Worm (Caenorhabditis elegans) whole organism, mixed stage, embryonic: ENCODE measurements around the gene T03D8.6.
A peak's percentile ranks its signal among the peaks of the same experiment; 100 is the strongest.

Experiments
- M03D4.4 ChIP-seq: sonication (generic microtip); optimal IDR thresholded peaks from 2 replicates; lab custom pipeline; 2017; ENCODE audit warnings: mild to moderate bottlenecking, missing genetic modification characterization, missing compliant biosample characterization
- bed-3 ChIP-seq: fragments of 200-800 bp; sonication (Bioruptor generic); optimal IDR thresholded peaks from 3 replicates; lab custom pipeline; 2018; ENCODE audit warnings: mild to moderate bottlenecking, missing genetic modification characterization, moderate library complexity, missing compliant biosample characterization
- blmp-1 ChIP-seq: fragments of 150-350 bp; optimal IDR thresholded peaks from 2 replicates; lab custom pipeline; 2014; ENCODE audit warnings: missing biosample characterization, missing genetic modification characterization
- ces-1 ChIP-seq: fragments of 150-350 bp; optimal IDR thresholded peaks from 2 replicates; lab custom pipeline; 2014; ENCODE audit warnings: missing biosample characterization, missing genetic modification reagents, missing genetic modification characterization
- cnd-1 ChIP-seq: fragments of 200-800 bp; sonication (Bioruptor generic); optimal IDR thresholded peaks from 2 replicates; lab custom pipeline; 2018; ENCODE audit warnings: mild to moderate bottlenecking, missing genetic modification characterization, missing compliant biosample characterization
- elt-1 ChIP-seq: sonication (generic microtip); optimal IDR thresholded peaks from 2 replicates; lab custom pipeline; 2017; ENCODE audit warnings: missing genetic modification characterization, mild to moderate bottlenecking, missing compliant biosample characterization, antibody characterized with exemption, moderate library complexity, borderline replicate concordance; ENCODE audit not compliant: insufficient read depth
- elt-3 ChIP-seq: fragments of 150-350 bp; optimal IDR thresholded peaks from 2 replicates; lab custom pipeline; 2014; ENCODE audit warnings: missing biosample characterization, missing genetic modification characterization
- flh-1 ChIP-seq: fragments of 200-800 bp; sonication (Bioruptor generic); optimal IDR thresholded peaks from 2 replicates; lab custom pipeline; 2018; ENCODE audit warnings: mild to moderate bottlenecking, missing genetic modification characterization, moderate library complexity, missing compliant biosample characterization
- ham-2 ChIP-seq: fragments of 200-800 bp; sonication (Bioruptor generic); optimal IDR thresholded peaks from 2 replicates; lab custom pipeline; 2018; ENCODE audit warnings: mild to moderate bottlenecking, missing genetic modification characterization, missing compliant biosample characterization
- lin-13 ChIP-seq: fragments of 150-350 bp; optimal IDR thresholded peaks from 2 replicates; lab custom pipeline; 2014; ENCODE audit warnings: missing biosample characterization, missing genetic modification characterization
- lin-32 ChIP-seq: fragments of 200-800 bp; sonication (Bioruptor generic); optimal IDR thresholded peaks from 2 replicates; lab custom pipeline; 2018; ENCODE audit warnings: mild to moderate bottlenecking, missing genetic modification characterization, missing compliant biosample characterization
- lsy-2 ChIP-seq: fragments of 150-350 bp; optimal IDR thresholded peaks from 2 replicates; lab custom pipeline; 2014; ENCODE audit warnings: missing biosample characterization, missing genetic modification characterization
- mab-5 ChIP-seq: fragments of 150-350 bp; optimal IDR thresholded peaks from 2 replicates; lab custom pipeline; 2014; ENCODE audit warnings: missing biosample characterization, missing genetic modification characterization
- mep-1 ChIP-seq: fragments of 150-350 bp; optimal IDR thresholded peaks from 2 replicates; lab custom pipeline; 2017; ENCODE audit warnings: missing biosample characterization, missing genetic modification reagents, missing genetic modification characterization, inconsistent platforms
- mls-2 ChIP-seq: sonication (generic microtip); optimal IDR thresholded peaks from 2 replicates; lab custom pipeline; 2016; ENCODE audit warnings: mild to moderate bottlenecking, missing genetic modification characterization, moderate library complexity, missing compliant biosample characterization
- nhr-2 ChIP-seq: fragments of 150-350 bp; optimal IDR thresholded peaks from 2 replicates; lab custom pipeline; 2014; ENCODE audit warnings: missing biosample characterization, missing genetic modification characterization
- nhr-237 ChIP-seq: fragments of 150-350 bp; optimal IDR thresholded peaks from 2 replicates; lab custom pipeline; 2014; ENCODE audit warnings: missing biosample characterization, missing genetic modification characterization
- nhr-28 ChIP-seq: fragments of 150-350 bp; optimal IDR thresholded peaks from 2 replicates; lab custom pipeline; 2014; ENCODE audit warnings: missing biosample characterization, missing genetic modification characterization
- nhr-76 ChIP-seq: sonication (generic microtip); optimal IDR thresholded peaks from 2 replicates; lab custom pipeline; 2017; ENCODE audit warnings: missing biosample characterization, missing genetic modification characterization
- pha-4 ChIP-seq: fragments of 150-350 bp; optimal IDR thresholded peaks from 2 replicates; lab custom pipeline; 2018; ENCODE audit warnings: missing biosample characterization, missing genetic modification reagents, missing genetic modification characterization
- sem-2 ChIP-seq: fragments of 200-800 bp; sonication (Bioruptor generic); optimal IDR thresholded peaks from 2 replicates; lab custom pipeline; 2018; ENCODE audit warnings: mild to moderate bottlenecking, missing genetic modification characterization, missing compliant biosample characterization
- snpc-4 ChIP-seq: fragments of 150-350 bp; optimal IDR thresholded peaks from 2 replicates; lab custom pipeline; 2014; ENCODE audit warnings: missing biosample characterization, missing genetic modification characterization
- sptf-1 ChIP-seq: sonication (generic microtip); optimal IDR thresholded peaks from 2 replicates; lab custom pipeline; 2017; ENCODE audit warnings: mild to moderate bottlenecking, missing genetic modification characterization, moderate library complexity, missing compliant biosample characterization
- unc-120 ChIP-seq: sonication (generic microtip); optimal IDR thresholded peaks from 2 replicates; lab custom pipeline; 2017; ENCODE audit warnings: missing genetic modification characterization, missing compliant biosample characterization; ENCODE audit not compliant: poor library complexity, severe bottlenecking
- unc-39 ChIP-seq: fragments of 150-350 bp; optimal IDR thresholded peaks from 2 replicates; lab custom pipeline; 2014; ENCODE audit warnings: missing biosample characterization, missing genetic modification characterization
- unc-62 ChIP-seq: fragments of 150-350 bp; optimal IDR thresholded peaks from 2 replicates; lab custom pipeline; 2014; ENCODE audit warnings: missing biosample characterization, missing genetic modification reagents, missing genetic modification characterization
- zip-8 ChIP-seq: fragments of 150-350 bp; optimal IDR thresholded peaks from 2 replicates; lab custom pipeline; 2014; ENCODE audit warnings: missing biosample characterization, missing genetic modification characterization
- ztf-11 ChIP-seq: fragments of 150-350 bp; optimal IDR thresholded peaks from 2 replicates; lab custom pipeline; 2014; ENCODE audit warnings: missing biosample characterization, missing genetic modification characterization

T03D8.6 gene

ce11 chrV:20785050-20785847 lies 34.9 kb downstream of the T03D8.6 start:
- TF ChIP-seq sem-2 (GFP tag; lab: Kevin White, UChicago) (no peak), M03D4.4 (tag; lab: Kevin White, UChicago) (no peak), bed-3 (GFP tag; lab: Kevin White, UChicago) (no peak), nhr-237 (tag; lab: Kevin White, UChicago) (no peak), lin-13 (tag; lab: Kevin White, UChicago) (no peak), sptf-1 (tag; lab: Kevin White, UChicago) (no peak), snpc-4 (tag; lab: Kevin White, UChicago) (no peak), unc-120 (no peak), nhr-2 (tag; lab: Kevin White, UChicago) (no peak), cnd-1 (tag; lab: Kevin White, UChicago) (no peak), mep-1 (tag; lab: Kevin White, UChicago) (no peak), nhr-76 (tag; lab: Kevin White, UChicago) (no peak), lsy-2 (tag; lab: Kevin White, UChicago) (no peak), nhr-28 (tag; lab: Kevin White, UChicago) (no peak), unc-39 (tag; lab: Kevin White, UChicago) (no peak), pha-4 (no peak)

ce11 chrV:20783642-20784041 lies 36.5 kb downstream of the T03D8.6 start:
- TF ChIP-seq flh-1 (no peak), pha-4 (no peak), bed-3 (GFP tag; lab: Kevin White, UChicago) (no peak), mls-2 (tag; lab: Kevin White, UChicago) (no peak)

ce11 chrV:20782188-20782587 lies 37.9 kb downstream of the T03D8.6 start:
- TF ChIP-seq ces-1 (GFP tag; lab: Kevin White, UChicago) = peak; percentile 96
- TF ChIP-seq mab-5 (tag; lab: Kevin White, UChicago) = no peak
- peak; percentile 33 for TF ChIP-seq mep-1 (tag; lab: Kevin White, UChicago)
- TF ChIP-seq unc-62 = peak; percentile 30
- TF ChIP-seq, all 35 proteins: peak for 3

ce11 chrV:20781346-20781952 lies 38.7 kb downstream of the T03D8.6 start:
- TF ChIP-seq lin-32 (GFP tag; lab: Kevin White, UChicago) (no peak), nhr-28 (tag; lab: Kevin White, UChicago) (no peak), elt-1 (no peak), zip-8 (tag; lab: Kevin White, UChicago) (no peak), mls-2 (tag; lab: Kevin White, UChicago) (no peak), lin-13 (tag; lab: Kevin White, UChicago) (no peak), elt-3 (tag; lab: Kevin White, UChicago) (no peak), unc-39 (tag; lab: Kevin White, UChicago) (no peak), flh-1 (no peak), cnd-1 (tag; lab: Kevin White, UChicago) (no peak), blmp-1 (tag; lab: Kevin White, UChicago) (no peak), sptf-1 (tag; lab: Kevin White, UChicago) (no peak), pha-4 (no peak), ztf-11 (tag; lab: Kevin White, UChicago) (no peak)

- TF ChIP-seq ham-2 = no peak
- TF ChIP-seq, all 35 proteins: peak for 0
These were observed 39.7 kb downstream of the T03D8.6 start, which contains the start of gene hif-1 for ce11 chrV:20780400-20780799. hif-1 (plus strand) TSS chrV:20780407.
